Fruit fly (Drosophila melanogaster) whole organism: Measurements from ENCODE around the gene Eig71Eh.

Experiments
- CG8478 ChIP-seq: fragments of >200 bp; optimal IDR thresholded peaks from 2 replicates; lab custom pipeline; 2018; ENCODE audit warnings: inconsistent platforms
- Dll ChIP-seq: fragments of >200 bp; optimal IDR thresholded peaks from 2 replicates; lab custom pipeline; 2017
- EcR ChIP-seq, 2 experiments: fragments of >200 bp; optimal IDR thresholded peaks; 2 replicates each; lab custom pipeline; 2017; ENCODE audit warnings: missing biosample characterization in 2 of 2, missing genetic modification characterization in 2 of 2, missing genetic modification reagents in 2 of 2
- pan ChIP-seq: fragments of >200 bp; optimal IDR thresholded peaks from 2 replicates; lab custom pipeline; 2017
- psq ChIP-seq: fragments of >200 bp; optimal IDR thresholded peaks from 2 replicates; lab custom pipeline; 2017
- usp ChIP-seq: fragments of >200 bp; optimal IDR thresholded peaks from 2 replicates; lab custom pipeline; 2017; ENCODE audit warnings: missing biosample characterization, missing genetic modification characterization, mixed read lengths

Gene Eig71Eh

dm6 chr3L:15677662-15678061 is 18.4 kb upstream of the Eig71Eh start:
- TF ChIP-seq CG8478 (lab: Kevin White, UChicago) = no peak

DNA sequence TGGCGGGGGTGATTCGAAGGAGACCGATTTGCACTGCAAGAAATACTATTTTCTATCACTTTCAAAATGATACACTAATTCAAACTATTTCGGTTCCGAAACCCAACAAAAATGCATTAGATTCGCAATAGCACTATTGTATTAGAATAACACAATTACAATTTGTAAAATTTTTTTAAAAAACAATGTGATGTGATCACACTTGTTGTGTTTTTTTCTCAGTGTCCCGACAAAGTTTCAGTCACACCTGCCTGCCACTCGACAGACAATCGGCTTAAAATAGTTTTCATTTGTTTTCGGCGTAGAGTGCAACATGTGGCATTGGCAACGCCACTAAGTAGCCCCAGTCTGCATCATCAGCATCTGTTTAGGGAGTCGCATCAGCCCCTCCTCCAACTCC is 15.9 kb upstream of the Eig71Eh start:
- TF ChIP-seq usp (no peak), EcR (GFP tag; optimal IDR thresholded peaks at IDR 0.05; lab: Kevin White, UChicago) (no peak), pan (no peak), psq (lab: Kevin White, UChicago) (no peak), Dll (lab: Kevin White, UChicago) (no peak), CG8478 (lab: Kevin White, UChicago) (no peak)

DNA sequence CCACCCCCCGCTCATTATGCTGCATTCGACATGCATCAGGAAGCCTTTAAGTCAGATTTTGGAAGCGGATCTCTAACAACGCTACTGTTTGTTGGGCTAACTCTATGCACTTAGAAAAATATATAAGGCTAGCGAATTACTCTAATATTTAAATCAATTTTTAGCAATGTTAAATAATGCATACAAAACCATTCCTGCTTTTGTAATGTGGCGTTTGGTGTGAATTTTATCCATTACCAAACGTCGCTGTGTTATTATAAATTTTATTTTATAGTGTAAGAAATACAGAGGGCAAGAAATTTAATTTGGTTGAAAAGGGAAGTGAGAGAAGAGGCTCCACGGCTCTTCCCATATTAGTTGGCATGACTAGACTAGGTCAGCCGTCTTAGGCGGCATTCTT is 13.6 kb upstream of the Eig71Eh start:
- TF ChIP-seq psq (lab: Kevin White, UChicago) (no peak), EcR (GFP tag; optimal IDR thresholded peaks at IDR 0.05; lab: Kevin White, UChicago) (no peak), Dll (lab: Kevin White, UChicago) (no peak), CG8478 (lab: Kevin White, UChicago) (no peak), pan (no peak), usp (no peak)

DNA sequence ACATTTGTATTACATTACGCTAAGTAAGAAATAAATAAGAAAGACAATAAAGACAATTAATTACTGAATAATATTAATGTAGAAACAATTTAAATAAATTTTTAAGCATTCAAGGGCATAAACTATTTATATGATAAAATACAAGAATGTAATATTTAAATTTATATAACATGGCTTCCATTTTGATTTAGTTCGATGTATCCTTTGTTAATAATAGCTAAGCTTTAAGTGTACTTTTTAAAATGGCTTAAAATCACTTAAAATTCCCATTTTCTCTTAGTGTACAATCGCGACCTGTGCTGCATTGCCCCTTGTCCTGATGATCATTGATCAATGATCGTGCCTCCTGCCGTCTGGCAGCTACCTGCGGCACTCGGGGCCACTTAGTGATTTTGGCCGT is 11.2 kb upstream of the Eig71Eh start:
- TF ChIP-seq Dll (lab: Kevin White, UChicago) (no peak), pan (no peak), CG8478 (lab: Kevin White, UChicago) (no peak), usp (no peak), psq (lab: Kevin White, UChicago) (no peak), EcR (GFP tag; optimal IDR thresholded peaks at IDR 0.05; lab: Kevin White, UChicago) (no peak)

dm6 chr3L:15669939-15670338 is 10.7 kb upstream of the Eig71Eh start:
- TF ChIP-seq pan (no peak), Dll (lab: Kevin White, UChicago) (no peak), usp (no peak), EcR (GFP tag; optimal IDR thresholded peaks at IDR 0.05; lab: Kevin White, UChicago) (no peak), CG8478 (lab: Kevin White, UChicago) (no peak), psq (lab: Kevin White, UChicago) (no peak)

- TF ChIP-seq EcR (GFP tag; optimal IDR thresholded peaks at IDR 0.05; lab: Kevin White, UChicago) (no peak), pan (no peak), Dll (lab: Kevin White, UChicago) (no peak), psq (lab: Kevin White, UChicago) (no peak), usp (no peak), CG8478 (lab: Kevin White, UChicago) (no peak)
These were observed 6.5 kb upstream of the Eig71Eh start for dm6 chr3L:15665741-15666140.

dm6 chr3L:15664199-15664794 is 5.1 kb upstream of the Eig71Eh start:
- TF ChIP-seq pan (no peak), CG8478 (lab: Kevin White, UChicago) (no peak), usp (no peak), psq (lab: Kevin White, UChicago) (no peak), Dll (lab: Kevin White, UChicago) (no peak), EcR (GFP tag; optimal IDR thresholded peaks at IDR 0.05; lab: Kevin White, UChicago) (no peak)

DNA sequence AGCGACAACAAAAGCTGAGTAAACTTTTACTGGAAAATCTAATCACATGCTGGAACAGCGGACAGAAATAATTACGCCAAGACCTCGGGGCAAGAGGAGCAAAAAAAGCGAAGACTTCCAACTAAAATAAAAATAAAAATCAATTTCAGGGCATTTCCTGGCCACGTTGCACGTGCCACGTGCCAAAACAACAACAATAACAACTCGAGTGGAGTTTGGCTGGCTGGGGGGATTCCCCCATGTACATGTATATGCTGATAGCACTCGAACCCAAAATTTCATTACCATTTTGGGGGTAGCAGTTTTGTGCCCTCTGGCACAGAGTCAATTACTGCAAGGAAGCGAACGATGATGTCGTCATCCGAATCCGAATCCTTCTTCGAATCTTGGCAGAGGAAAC is 3.3 kb upstream of the Eig71Eh start:
- TF ChIP-seq psq (lab: Kevin White, UChicago) (no peak), usp (no peak), pan (no peak), Dll (lab: Kevin White, UChicago) (no peak), EcR (GFP tag; optimal IDR thresholded peaks at IDR 0.05; lab: Kevin White, UChicago) (no peak), CG8478 (lab: Kevin White, UChicago) (no peak)

dm6 chr3L:15661567-15661966 is 2.3 kb upstream of the Eig71Eh start, which contains the start of gene CG43082:
Gene CG43082 (plus strand): TSS chr3L:15661867.
- no peak for TF ChIP-seq pan
- TF ChIP-seq CG8478 (lab: Kevin White, UChicago) = no peak
- TF ChIP-seq EcR (GFP tag; optimal IDR thresholded peaks at IDR 0.05; lab: Kevin White, UChicago) = no peak

dm6 chr3L:15660915-15661314 is 1.7 kb upstream of the Eig71Eh start, which contains the start of the genes Eig71Ej and Eig71Ek:
Gene Eig71Ej (minus strand): TSS chr3L:15661015.
Gene Eig71Ek (plus strand): TSS chr3L:15661248.
- no peak for TF ChIP-seq pan
- no peak for TF ChIP-seq psq (lab: Kevin White, UChicago)
- no peak for TF ChIP-seq EcR (GFP tag; optimal IDR thresholded peaks at IDR 0.05; lab: Kevin White, UChicago)
- no peak for TF ChIP-seq CG8478 (lab: Kevin White, UChicago)
- no peak for TF ChIP-seq Dll (lab: Kevin White, UChicago)
- TF ChIP-seq usp = no peak

dm6 chr3L:15657290-15657689 is 2.0 kb downstream of the Eig71Eh start, which contains the start of the genes Eig71Ef and Eig71Eg:
Gene Eig71Ef (minus strand): TSS chr3L:15657390.
Gene Eig71Eg (plus strand): TSS chr3L:15657628.
- TF ChIP-seq pan = no peak
- TF ChIP-seq Dll (lab: Kevin White, UChicago) = no peak
- TF ChIP-seq CG8478 (lab: Kevin White, UChicago) = no peak
- TF ChIP-seq psq (lab: Kevin White, UChicago) = no peak
- no peak for TF ChIP-seq usp
- TF ChIP-seq EcR (GFP tag; optimal IDR thresholded peaks at IDR 0.05; lab: Kevin White, UChicago) = no peak

dm6 chr3L:15655910-15656309 is 3.3 kb downstream of the Eig71Eh start, which contains the start of gene Eig71Ee:
Gene Eig71Ee (minus strand): TSS chr3L:15656010.
- TF ChIP-seq EcR (GFP tag; optimal IDR thresholded peaks at IDR 0.05; lab: Kevin White, UChicago) (no peak), psq (lab: Kevin White, UChicago) (no peak), CG8478 (lab: Kevin White, UChicago) (no peak), pan (no peak), usp (no peak), Dll (lab: Kevin White, UChicago) (no peak)

DNA sequence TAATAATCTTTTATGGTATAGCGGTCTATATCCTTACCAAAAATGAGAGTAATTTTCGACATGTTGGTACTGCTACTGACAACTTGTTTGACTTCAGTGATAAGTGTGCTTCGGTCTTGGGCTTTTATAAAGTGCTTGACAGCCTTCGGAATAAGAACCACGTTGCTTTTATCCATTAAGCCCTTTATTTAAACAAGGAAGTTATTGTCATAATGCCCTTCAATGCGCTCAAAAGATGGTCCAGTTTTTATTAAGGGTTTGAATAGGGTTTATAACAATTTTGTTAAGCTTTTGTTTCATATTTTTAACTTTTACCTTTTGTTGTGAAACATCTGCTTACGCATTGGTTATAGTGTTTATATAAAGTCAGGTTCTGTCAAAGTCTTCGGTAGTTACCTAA is 7.1 kb downstream of the Eig71Eh start, which contains the start of the genes Eig71Ec and Eig71Ed:
Eig71Ec (minus strand) TSS at position 101 of the 400 bp plus-strand sequence.
Eig71Ed (plus strand) TSS at position 384 of the 400 bp plus-strand sequence.
- TF ChIP-seq psq (lab: Kevin White, UChicago) = no peak
- no peak for TF ChIP-seq Dll (lab: Kevin White, UChicago)
- TF ChIP-seq usp = no peak
- no peak for TF ChIP-seq pan
- TF ChIP-seq CG8478 (lab: Kevin White, UChicago) = no peak
- TF ChIP-seq EcR (GFP tag; optimal IDR thresholded peaks at IDR 0.05; lab: Kevin White, UChicago) = no peak
